Worm (Caenorhabditis elegans) whole organism, L2 larva: ENCODE measurements around the gene ndx-6.

ENCODE experiments used
- C34F6.9 ChIP-seq: fragments of 150-350 bp; optimal IDR thresholded peaks from 2 replicates; lab custom pipeline; 2014; ENCODE audit warnings: missing biosample characterization, missing genetic modification characterization
- R02D3.7 ChIP-seq: fragments of 150-350 bp; optimal IDR thresholded peaks from 2 replicates; lab custom pipeline; 2014; ENCODE audit warnings: missing biosample characterization, missing genetic modification characterization
- ZK546.5 ChIP-seq: sonication (generic microtip); optimal IDR thresholded peaks from 2 replicates; lab custom pipeline; 2017; ENCODE audit warnings: missing biosample characterization, missing genetic modification characterization
- alr-1 ChIP-seq: fragments of 150-350 bp; optimal IDR thresholded peaks from 2 replicates; lab custom pipeline; 2014; ENCODE audit warnings: missing biosample characterization, missing genetic modification characterization
- ama-1 ChIP-seq: fragments of 150-350 bp; optimal IDR thresholded peaks from 2 replicates; lab custom pipeline; 2018; ENCODE audit warnings: inconsistent platforms
- blmp-1 ChIP-seq: sonication (generic microtip); optimal IDR thresholded peaks from 2 replicates; lab custom pipeline; 2017; ENCODE audit warnings: missing genetic modification characterization, mild to moderate bottlenecking, missing compliant biosample characterization, antibody characterized with exemption, moderate library complexity; ENCODE audit not compliant: insufficient read depth
- ceh-82 ChIP-seq: fragments of 150-350 bp; optimal IDR thresholded peaks from 2 replicates; lab custom pipeline; 2014; ENCODE audit warnings: missing biosample characterization, missing genetic modification characterization
- crh-2 ChIP-seq: sonication (generic microtip); optimal IDR thresholded peaks from 2 replicates; lab custom pipeline; 2017; ENCODE audit warnings: missing biosample characterization, missing genetic modification characterization
- dmd-4 ChIP-seq: sonication (generic microtip); optimal IDR thresholded peaks from 2 replicates; lab custom pipeline; 2017; ENCODE audit warnings: missing biosample characterization, missing genetic modification characterization
- elt-3 ChIP-seq: sonication (generic microtip); optimal IDR thresholded peaks from 2 replicates; lab custom pipeline; 2017; ENCODE audit warnings: missing biosample characterization, missing genetic modification characterization
- fos-1 ChIP-seq: fragments of 150-350 bp; optimal IDR thresholded peaks from 2 replicates; lab custom pipeline; 2014; ENCODE audit warnings: missing biosample characterization, missing genetic modification characterization
- gmeb-1 ChIP-seq: fragments of 150-350 bp; optimal IDR thresholded peaks from 2 replicates; lab custom pipeline; 2014; ENCODE audit warnings: missing biosample characterization, missing genetic modification characterization
- lin-11 ChIP-seq: fragments of 150-350 bp; sonication (generic microtip); optimal IDR thresholded peaks from 2 replicates; lab custom pipeline; 2014; ENCODE audit warnings: missing biosample characterization, missing genetic modification characterization, inconsistent platforms, mixed read lengths
- lsy-2 ChIP-seq, 2 experiments: fragments of 150-350 bp in 1 of 2; sonication (generic microtip) in 1 of 2; optimal IDR thresholded peaks; 2 replicates each; lab custom pipeline; 2014 to 2017; ENCODE audit warnings: missing biosample characterization in 2 of 2, missing genetic modification characterization in 2 of 2
- mab-5 ChIP-seq: fragments of 150-350 bp; optimal IDR thresholded peaks from 2 replicates; lab custom pipeline; 2014; ENCODE audit warnings: missing biosample characterization, missing genetic modification characterization
- mbf-1 ChIP-seq: sonication (generic microtip); optimal IDR thresholded peaks from 2 replicates; lab custom pipeline; 2017; ENCODE audit warnings: missing biosample characterization, missing genetic modification characterization
- nhr-10 ChIP-seq: sonication (generic microtip); optimal IDR thresholded peaks from 2 replicates; lab custom pipeline; 2017; ENCODE audit warnings: missing biosample characterization, missing genetic modification characterization
- nhr-11 ChIP-seq: fragments of 150-350 bp; optimal IDR thresholded peaks from 2 replicates; lab custom pipeline; 2014; ENCODE audit warnings: missing biosample characterization, missing genetic modification characterization
- nhr-129 ChIP-seq: fragments of 150-350 bp; optimal IDR thresholded peaks from 2 replicates; lab custom pipeline; 2014; ENCODE audit warnings: missing biosample characterization, missing genetic modification characterization
- nhr-21 ChIP-seq: fragments of 150-350 bp; optimal IDR thresholded peaks from 2 replicates; lab custom pipeline; 2014; ENCODE audit warnings: missing biosample characterization, missing genetic modification characterization
- nhr-23 ChIP-seq: fragments of 150-350 bp; optimal IDR thresholded peaks from 2 replicates; lab custom pipeline; 2014; ENCODE audit warnings: missing biosample characterization, missing genetic modification reagents, missing genetic modification characterization
- nhr-237 ChIP-seq: fragments of 150-350 bp; optimal IDR thresholded peaks from 2 replicates; lab custom pipeline; 2014; ENCODE audit warnings: missing biosample characterization, missing genetic modification characterization
- nhr-25 ChIP-seq: fragments of 150-350 bp; sonication (generic microtip); optimal IDR thresholded peaks from 3 replicates; lab custom pipeline; 2014; ENCODE audit warnings: missing biosample characterization, missing genetic modification characterization
- nhr-6 ChIP-seq: fragments of 150-350 bp; optimal IDR thresholded peaks from 2 replicates; lab custom pipeline; 2014; ENCODE audit warnings: missing biosample characterization, missing genetic modification characterization
- nhr-77 ChIP-seq: fragments of 150-350 bp; optimal IDR thresholded peaks from 2 replicates; lab custom pipeline; 2014; ENCODE audit warnings: missing biosample characterization, missing genetic modification characterization
- peb-1 ChIP-seq: fragments of 150-350 bp; optimal IDR thresholded peaks from 2 replicates; lab custom pipeline; 2014; ENCODE audit warnings: missing biosample characterization, missing genetic modification characterization
- sem-4 ChIP-seq: fragments of 150-350 bp; optimal IDR thresholded peaks from 2 replicates; lab custom pipeline; 2014; ENCODE audit warnings: missing biosample characterization, missing genetic modification reagents, missing genetic modification characterization
- skn-1 ChIP-seq: sonication (generic microtip); optimal IDR thresholded peaks from 2 replicates; lab custom pipeline; 2017; ENCODE audit warnings: missing biosample characterization, missing genetic modification characterization
- sma-3 ChIP-seq: sonication (generic microtip); optimal IDR thresholded peaks from 2 replicates; lab custom pipeline; 2016; ENCODE audit warnings: missing genetic modification reagents, missing genetic modification characterization, missing compliant biosample characterization
- sma-9 ChIP-seq, 2 experiments: fragments of 150-350 bp in 1 of 2; sonication (generic microtip) in 1 of 2; optimal IDR thresholded peaks; 2 replicates each; lab custom pipeline; 2014 to 2016; ENCODE audit warnings: missing genetic modification characterization in 2 of 2, mild to moderate bottlenecking in 1 of 2, missing biosample characterization in 1 of 2, missing compliant biosample characterization in 1 of 2, missing genetic modification reagents in 1 of 2, moderate library complexity in 1 of 2
- snpc-4 ChIP-seq: fragments of 150-350 bp; optimal IDR thresholded peaks from 2 replicates; lab custom pipeline; 2014; ENCODE audit warnings: missing biosample characterization, missing genetic modification characterization
- unc-39 ChIP-seq: fragments of 150-350 bp; optimal IDR thresholded peaks from 2 replicates; lab custom pipeline; 2014; ENCODE audit warnings: missing biosample characterization, missing genetic modification characterization
- unc-55 ChIP-seq: fragments of 150-350 bp; sonication (generic microtip); optimal IDR thresholded peaks from 3 replicates; lab custom pipeline; 2014; ENCODE audit warnings: missing biosample characterization, missing genetic modification reagents, missing genetic modification characterization
- unc-62 ChIP-seq: fragments of 150-350 bp; optimal IDR thresholded peaks from 2 replicates; lab custom pipeline; 2014; ENCODE audit warnings: missing biosample characterization, missing genetic modification reagents, missing genetic modification characterization
- ztf-1 ChIP-seq: fragments of 200-800 bp; sonication (Bioruptor generic); conservative IDR thresholded peaks from 2 replicates; pipeline ENCODE4 v1.3.6; 2022; ENCODE audit warnings: missing genetic modification characterization, missing compliant biosample characterization
- ztf-11 ChIP-seq: sonication (generic microtip); optimal IDR thresholded peaks from 2 replicates; lab custom pipeline; 2017; ENCODE audit warnings: missing biosample characterization, missing genetic modification characterization
- ztf-4 ChIP-seq: fragments of 150-350 bp; optimal IDR thresholded peaks from 2 replicates; lab custom pipeline; 2014; ENCODE audit warnings: missing biosample characterization, missing genetic modification characterization

ndx-6 gene

DNA sequence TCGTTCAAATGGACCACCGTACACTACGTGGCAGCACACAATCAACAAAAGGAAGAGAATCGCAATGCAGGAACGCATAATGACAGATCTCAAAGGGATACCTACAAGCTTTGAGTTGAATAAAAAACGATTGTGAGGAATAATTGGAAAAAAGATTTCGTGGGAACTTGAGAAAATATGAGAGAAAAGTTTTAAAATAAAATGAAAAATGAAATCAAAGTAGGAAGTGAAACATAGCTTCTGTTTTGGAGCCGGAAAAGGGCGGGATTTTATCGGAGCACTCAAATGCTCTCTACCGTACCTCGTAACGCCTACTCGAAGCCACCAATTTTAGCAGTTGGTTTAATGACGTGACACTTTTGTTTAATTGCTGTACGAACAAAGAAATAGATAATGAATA, 44.9 kb downstream of the ndx-6 start, which contains the start of gene F09E5.14:
Gene F09E5.14, minus strand, starts transcription at position 101 of the 400 bp plus-strand sequence.
- TF ChIP-seq elt-3 (tag; lab: Kevin White, UChicago) (no peak), nhr-25 (tag; lab: Kevin White, UChicago) (no peak), nhr-129 (no peak), ztf-4 (tag; lab: Kevin White, UChicago) (no peak), lin-11 (tag; lab: Kevin White, UChicago) (no peak), gmeb-1 (tag; lab: Kevin White, UChicago) (no peak), nhr-23 (tag; lab: Kevin White, UChicago) (no peak), ceh-82 (no peak), ztf-1 (GFP tag; lab: Robert Waterston, UW) (no peak), nhr-10 (no peak), ama-1 (lab: Kevin White, UChicago) (no peak), lsy-2 (tag; optimal IDR thresholded peaks at IDR 0.05; lab: Kevin White, UChicago) (no peak), unc-62 (GFP tag; lab: Kevin White, UChicago) (no peak), unc-55 (GFP tag; lab: Kevin White, UChicago) (no peak), peb-1 (tag; lab: Kevin White, UChicago) (no peak), mab-5 (no peak), crh-2 (tag; lab: Kevin White, UChicago) (no peak), ZK546.5 (tag; lab: Kevin White, UChicago) (no peak)

DNA sequence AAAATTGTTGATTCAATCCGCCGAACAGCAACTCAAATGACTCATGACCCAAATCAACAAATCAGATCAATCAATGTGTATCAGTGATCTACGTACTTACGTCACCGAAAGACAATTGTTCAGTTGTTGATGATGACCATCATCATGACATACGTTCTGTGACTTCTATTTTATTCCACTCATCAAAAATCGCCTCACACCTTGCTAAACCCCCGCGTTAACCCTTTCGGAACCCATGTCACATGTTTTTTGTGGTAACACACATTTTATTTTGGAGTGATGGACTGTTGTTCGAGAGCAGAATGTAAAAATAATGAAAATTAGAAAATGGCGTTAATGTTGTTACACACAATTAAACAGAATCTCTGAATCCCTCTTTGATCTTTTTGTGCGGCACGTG, 47.3 kb downstream of the ndx-6 start:
- peak; percentile 22 for TF ChIP-seq sma-9 (GFP tag; optimal IDR thresholded peaks at IDR 0.05; lab: Kevin White, UChicago)
- no peak for TF ChIP-seq sma-9 (tag; optimal IDR thresholded peaks at IDR 0.05; lab: Kevin White, UChicago)
- peak; percentile 11 for TF ChIP-seq sma-3 (GFP tag; lab: Kevin White, UChicago)
- TF ChIP-seq lsy-2 (tag; optimal IDR thresholded peaks at IDR 0.05; lab: Kevin White, UChicago): no peak
- peak; percentile 6 for TF ChIP-seq C34F6.9 (tag; lab: Kevin White, UChicago)

DNA sequence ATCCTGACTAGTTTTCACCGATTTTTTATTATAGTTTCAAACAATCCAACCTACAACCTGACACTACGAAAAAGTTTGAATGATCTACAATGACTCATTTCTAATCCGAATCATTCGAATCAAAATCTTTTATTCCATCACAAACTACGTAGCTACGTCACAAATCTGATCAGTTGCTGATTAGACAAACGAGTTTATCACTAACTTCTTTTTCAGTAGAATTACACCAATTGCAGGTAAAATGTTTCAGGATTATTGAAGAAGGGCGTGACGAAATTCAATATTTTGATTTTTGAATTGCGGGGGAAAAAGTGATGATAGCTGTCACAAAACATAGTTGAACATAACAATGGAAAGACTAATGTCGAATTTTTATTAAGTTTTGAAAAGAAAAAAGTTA, 48.1 kb downstream of the ndx-6 start:
- TF ChIP-seq sma-9 (GFP tag; optimal IDR thresholded peaks at IDR 0.05; lab: Kevin White, UChicago) (peak; percentile 5), sma-9 (tag; optimal IDR thresholded peaks at IDR 0.05; lab: Kevin White, UChicago) (no peak), mbf-1 (tag; lab: Kevin White, UChicago) (no peak), nhr-21 (peak; percentile 3)
- TF ChIP-seq, all 48 proteins: peak for 2

DNA sequence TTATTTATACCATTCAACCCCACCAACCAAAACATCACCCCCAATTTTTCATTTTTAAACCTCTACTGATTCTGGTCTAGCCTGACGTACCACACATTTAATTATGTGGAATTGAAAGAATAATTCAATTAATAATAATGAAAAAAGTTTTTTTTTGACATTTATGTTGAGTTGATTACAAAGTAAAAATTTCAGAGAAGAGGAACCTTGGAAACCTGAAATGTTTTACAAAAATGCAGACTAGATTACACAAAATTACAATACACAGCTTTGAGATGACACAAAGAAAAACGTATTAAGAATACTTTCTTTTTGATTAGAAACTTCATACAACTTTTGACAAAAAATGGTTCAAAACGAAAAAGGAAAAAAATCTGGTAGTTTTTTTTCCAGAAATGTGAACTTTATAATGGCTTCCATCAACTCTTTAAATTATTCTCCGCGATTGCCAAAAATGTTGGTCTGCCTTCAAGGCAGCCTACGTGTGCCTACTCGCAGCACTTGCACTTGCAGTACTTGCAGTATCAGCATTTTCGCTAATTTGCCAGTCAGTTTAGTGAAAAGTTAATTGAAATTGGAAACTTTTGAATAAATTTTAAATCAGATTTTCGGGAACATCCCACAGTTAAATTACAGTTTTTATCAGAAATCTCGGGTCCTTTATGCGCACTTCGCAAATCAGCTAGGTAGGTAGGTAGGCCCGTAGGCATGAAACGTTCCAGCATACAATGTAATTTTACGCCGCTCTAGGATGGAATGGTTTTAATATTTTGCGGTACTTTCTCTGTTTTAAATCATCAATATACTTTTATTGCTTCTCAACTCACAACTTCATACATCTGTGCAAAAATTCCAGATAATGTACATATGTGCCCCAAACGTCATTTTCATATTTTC, 48.8 kb downstream of the ndx-6 start:
- TF ChIP-seq ztf-1 (GFP tag; lab: Robert Waterston, UW) (no peak), ztf-4 (tag; lab: Kevin White, UChicago) (peak; percentile 22), skn-1 (tag; lab: Kevin White, UChicago) (no peak), dmd-4 (peak; percentile 5), unc-55 (GFP tag; lab: Kevin White, UChicago) (peak; percentile 40), blmp-1 (tag; lab: Kevin White, UChicago) (no peak)

DNA sequence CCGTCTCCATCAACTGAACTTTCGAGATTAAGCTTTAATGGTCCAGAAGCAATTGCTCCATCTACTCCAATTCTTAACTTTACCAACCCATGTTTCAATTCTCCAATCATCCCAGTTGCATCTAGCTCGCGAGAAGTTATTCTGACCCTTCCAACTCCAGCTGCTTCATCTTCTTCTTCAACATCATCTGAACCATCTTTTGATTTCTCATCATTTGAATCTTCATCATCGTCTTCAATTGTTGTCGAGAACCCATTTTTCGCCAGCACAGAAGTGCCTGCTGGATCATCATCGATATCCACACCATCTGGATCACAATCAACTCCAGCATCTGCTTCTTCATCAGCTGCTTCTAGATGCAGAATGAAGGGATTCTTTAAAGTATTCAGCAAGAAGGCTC, 50.1 kb downstream of the ndx-6 start:
- no peak for TF ChIP-seq nhr-21
- no peak for TF ChIP-seq unc-39 (tag; lab: Kevin White, UChicago)
- no peak for TF ChIP-seq sma-9 (GFP tag; optimal IDR thresholded peaks at IDR 0.05; lab: Kevin White, UChicago)
- TF ChIP-seq sma-9 (tag; optimal IDR thresholded peaks at IDR 0.05; lab: Kevin White, UChicago): no peak
- no peak for TF ChIP-seq alr-1 (tag; lab: Kevin White, UChicago)
- TF ChIP-seq R02D3.7 (tag; lab: Kevin White, UChicago): no peak
- no peak for TF ChIP-seq nhr-11 (tag; lab: Kevin White, UChicago)
- no peak for TF ChIP-seq sem-4
- no peak for TF ChIP-seq peb-1 (tag; lab: Kevin White, UChicago)
- no peak for TF ChIP-seq ztf-4 (tag; lab: Kevin White, UChicago)
- no peak for TF ChIP-seq C34F6.9 (tag; lab: Kevin White, UChicago)
- no peak for TF ChIP-seq nhr-129
- no peak for TF ChIP-seq nhr-237 (tag; lab: Kevin White, UChicago)
- no peak for TF ChIP-seq snpc-4 (tag; lab: Kevin White, UChicago)
- no peak for TF ChIP-seq mbf-1 (tag; lab: Kevin White, UChicago)
- TF ChIP-seq fos-1 (tag; lab: Kevin White, UChicago): no peak
- no peak for TF ChIP-seq ztf-11
- TF ChIP-seq lin-11 (tag; lab: Kevin White, UChicago): no peak
- no peak for TF ChIP-seq dmd-4
- no peak for TF ChIP-seq nhr-77 (tag; lab: Kevin White, UChicago)
- TF ChIP-seq nhr-6 (tag; lab: Kevin White, UChicago): no peak
